Worm (Caenorhabditis elegans): ENCODE measurements around the gene C33G3.6.

The C33G3.6 gene

ce11 chrX:14085208-14085607 is 1.1 kb upstream of the C33G3.6 start, which contains the start of gene F16B12.1:
Gene F16B12.1 (plus strand): TSS chrX:14085508.
- TF ChIP-seq dao-5 (tag; optimal IDR thresholded peaks at IDR 0.05) (no peak), W03F9.2 (tag; optimal IDR thresholded peaks at IDR 0.05) (no peak), him-1 (tag; optimal IDR thresholded peaks at IDR 0.05) (no peak)

- TF ChIP-seq dao-5 (tag; optimal IDR thresholded peaks at IDR 0.05) = no peak
- no peak for TF ChIP-seq him-1 (tag; optimal IDR thresholded peaks at IDR 0.05)
- TF ChIP-seq W03F9.2 (tag; optimal IDR thresholded peaks at IDR 0.05) = no peak
Measured at ce11 chrX:14078574-14078973, 5.6 kb downstream of the C33G3.6 start, which contains the start of gene C33G3.5. Gene C33G3.5 (minus strand): TSS chrX:14078674.

DNA sequence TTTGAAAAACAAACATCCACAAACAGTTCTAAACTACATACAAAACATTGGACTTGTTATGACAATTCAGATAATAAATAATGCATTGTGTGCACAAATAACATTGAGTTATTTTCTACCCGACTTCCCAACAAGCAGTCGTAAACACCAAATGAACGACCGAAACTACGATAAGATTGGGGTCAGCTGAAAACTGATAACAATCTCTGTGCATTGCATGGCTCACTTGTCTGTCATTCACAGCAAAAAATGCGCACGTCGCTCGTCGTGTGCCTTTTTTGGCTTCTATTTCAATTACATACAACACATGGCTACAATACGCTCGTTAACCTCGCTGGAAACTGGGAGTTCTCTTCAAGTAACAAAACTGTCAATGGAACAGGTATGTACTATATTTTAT is 13.2 kb downstream of the C33G3.6 start, which contains the start of gene C33G3.4:
Gene C33G3.4 (plus strand): TSS at position 213 of the 400 bp plus-strand sequence.
- no peak for TF ChIP-seq dao-5 (tag; optimal IDR thresholded peaks at IDR 0.05)
- TF ChIP-seq him-1 (tag; optimal IDR thresholded peaks at IDR 0.05) = no peak
- peak; percentile 18 for TF ChIP-seq W03F9.2 (tag; optimal IDR thresholded peaks at IDR 0.05)

DNA sequence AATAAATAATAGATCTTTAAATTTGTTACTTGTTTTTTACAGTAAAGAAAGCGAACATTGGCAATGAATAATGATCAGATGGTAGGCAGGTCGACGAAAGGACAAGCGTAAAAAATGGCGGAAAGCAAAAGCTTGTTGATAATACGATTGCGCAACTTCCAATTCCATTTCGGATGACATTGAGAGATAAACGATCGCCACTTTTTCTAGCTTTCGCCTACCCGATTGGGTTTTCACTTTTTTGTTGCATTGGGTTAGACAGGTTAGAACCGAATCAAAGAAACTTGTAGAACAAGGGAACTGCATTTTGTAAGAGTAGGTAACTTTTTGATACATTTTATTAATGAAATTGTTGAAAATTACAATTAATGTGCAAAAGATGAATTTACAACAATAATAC is 14.6 kb downstream of the C33G3.6 start:
- TF ChIP-seq him-1 (tag; optimal IDR thresholded peaks at IDR 0.05) (no peak), W03F9.2 (tag; optimal IDR thresholded peaks at IDR 0.05) (no peak), dao-5 (tag; optimal IDR thresholded peaks at IDR 0.05) (no peak)

- TF ChIP-seq W03F9.2 (tag; optimal IDR thresholded peaks at IDR 0.05) = no peak
- TF ChIP-seq dao-5 (tag; optimal IDR thresholded peaks at IDR 0.05) = no peak
- TF ChIP-seq him-1 (tag; optimal IDR thresholded peaks at IDR 0.05) = no peak
Measured at ce11 chrX:14067641-14068040, 16.5 kb downstream of the C33G3.6 start, which contains the start of gene lgc-21. Gene lgc-21 (minus strand): TSS chrX:14067984.

ce11 chrX:14063830-14064229 is 20.3 kb downstream of the C33G3.6 start:
- TF ChIP-seq dao-5 (tag; optimal IDR thresholded peaks at IDR 0.05) (peak; percentile 90), W03F9.2 (tag; optimal IDR thresholded peaks at IDR 0.05) (peak; percentile 58), him-1 (tag; optimal IDR thresholded peaks at IDR 0.05) (peak; percentile 97)

- TF ChIP-seq dao-5 (tag; optimal IDR thresholded peaks at IDR 0.05) = no peak
- no peak for TF ChIP-seq W03F9.2 (tag; optimal IDR thresholded peaks at IDR 0.05)
- TF ChIP-seq him-1 (tag; optimal IDR thresholded peaks at IDR 0.05) = no peak
Measured at ce11 chrX:14062771-14063170, 21.4 kb downstream of the C33G3.6 start.

ce11 chrX:14056527-14056926 is 27.6 kb downstream of the C33G3.6 start:
- TF ChIP-seq dao-5 (tag; optimal IDR thresholded peaks at IDR 0.05) (no peak), W03F9.2 (tag; optimal IDR thresholded peaks at IDR 0.05) (no peak), him-1 (tag; optimal IDR thresholded peaks at IDR 0.05) (no peak)

DNA sequence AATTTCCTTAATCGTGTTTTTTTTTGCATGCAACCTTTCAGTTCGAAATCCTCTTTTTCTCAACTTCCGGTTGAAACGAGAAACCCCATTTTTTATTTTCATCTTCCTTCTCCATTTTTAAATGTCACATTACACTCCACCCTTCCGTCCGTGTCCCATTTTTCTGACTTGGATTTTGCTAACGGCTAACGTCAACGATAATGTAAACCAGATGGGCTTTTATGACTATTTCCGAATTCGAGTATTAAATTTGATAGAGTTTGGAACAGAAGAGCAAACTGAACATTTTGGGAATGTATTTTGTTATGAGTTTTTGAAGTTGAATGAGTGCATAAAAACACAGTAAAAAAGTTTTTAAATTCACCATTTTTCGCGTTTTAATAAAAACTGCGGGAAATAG is 28.4 kb downstream of the C33G3.6 start:
- TF ChIP-seq him-1 (tag; optimal IDR thresholded peaks at IDR 0.05) (no peak), dao-5 (tag; optimal IDR thresholded peaks at IDR 0.05) (no peak), W03F9.2 (tag; optimal IDR thresholded peaks at IDR 0.05) (no peak)

- TF ChIP-seq him-1 (tag; optimal IDR thresholded peaks at IDR 0.05) (no peak), W03F9.2 (tag; optimal IDR thresholded peaks at IDR 0.05) (no peak), dao-5 (tag; optimal IDR thresholded peaks at IDR 0.05) (no peak)
Measured at ce11 chrX:14054799-14055198, 29.3 kb downstream of the C33G3.6 start.

ce11 chrX:14053754-14054153 is 30.4 kb downstream of the C33G3.6 start:
- TF ChIP-seq dao-5 (tag; optimal IDR thresholded peaks at IDR 0.05) = no peak
- no peak for TF ChIP-seq him-1 (tag; optimal IDR thresholded peaks at IDR 0.05)
- no peak for TF ChIP-seq W03F9.2 (tag; optimal IDR thresholded peaks at IDR 0.05)

- TF ChIP-seq W03F9.2 (tag; optimal IDR thresholded peaks at IDR 0.05) (no peak), him-1 (tag; optimal IDR thresholded peaks at IDR 0.05) (no peak), dao-5 (tag; optimal IDR thresholded peaks at IDR 0.05) (no peak)
Measured at ce11 chrX:14049235-14049634, 34.9 kb downstream of the C33G3.6 start, which contains the start of gene dyc-1. Gene dyc-1 (plus strand): TSS chrX:14049535.

ce11 chrX:14047609-14048008 is 36.5 kb downstream of the C33G3.6 start:
- TF ChIP-seq dao-5 (tag; optimal IDR thresholded peaks at IDR 0.05) (no peak), W03F9.2 (tag; optimal IDR thresholded peaks at IDR 0.05) (no peak), him-1 (tag; optimal IDR thresholded peaks at IDR 0.05) (no peak)

ce11 chrX:14044362-14044761 is 39.8 kb downstream of the C33G3.6 start:
- TF ChIP-seq him-1 (tag; optimal IDR thresholded peaks at IDR 0.05) (no peak), W03F9.2 (tag; optimal IDR thresholded peaks at IDR 0.05) (no peak), dao-5 (tag; optimal IDR thresholded peaks at IDR 0.05) (no peak)

DNA sequence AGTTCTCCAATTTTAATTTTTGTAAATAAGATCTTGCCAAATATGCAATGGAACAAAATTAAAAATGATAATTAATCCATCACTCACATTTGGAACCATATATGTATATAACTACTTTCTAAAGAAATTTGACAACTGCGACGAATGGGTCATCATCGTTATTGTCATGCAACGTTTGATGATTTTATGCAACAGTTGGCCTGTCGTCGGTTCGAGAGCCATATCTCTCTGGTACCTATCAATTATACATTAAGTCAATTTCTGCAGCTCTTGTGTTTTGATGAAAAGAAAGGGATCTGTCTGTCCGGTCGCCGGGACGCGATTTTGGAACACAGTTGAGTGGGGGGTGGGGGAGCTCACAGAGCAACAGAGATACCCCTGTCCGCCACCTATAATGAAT is 44.8 kb downstream of the C33G3.6 start:
- TF ChIP-seq him-1 (tag; optimal IDR thresholded peaks at IDR 0.05) = no peak
- no peak for TF ChIP-seq dao-5 (tag; optimal IDR thresholded peaks at IDR 0.05)
- no peak for TF ChIP-seq W03F9.2 (tag; optimal IDR thresholded peaks at IDR 0.05)
